Worm (Caenorhabditis elegans) whole organism, L1 larva: Measurements from ENCODE around the gene F28C1.3.

Experiments used
- C04F5.9 ChIP-seq: sonication (generic microtip); optimal IDR thresholded peaks from 2 replicates; lab custom pipeline; 2016; ENCODE audit warnings: missing genetic modification characterization, missing compliant biosample characterization
- C16A3.4 ChIP-seq: fragments of 150-350 bp; optimal IDR thresholded peaks from 2 replicates; lab custom pipeline; 2014; ENCODE audit warnings: missing biosample characterization, missing genetic modification characterization
- alr-1 ChIP-seq: fragments of 200-800 bp; sonication (Bioruptor generic); optimal IDR thresholded peaks from 2 replicates; lab custom pipeline; 2018; ENCODE audit warnings: borderline replicate concordance, mild to moderate bottlenecking, missing genetic modification characterization, missing compliant biosample characterization
- aly-2 ChIP-seq: fragments of 150-350 bp; optimal IDR thresholded peaks from 2 replicates; lab custom pipeline; 2014; ENCODE audit warnings: missing biosample characterization, missing genetic modification characterization
- ceh-63 ChIP-seq: fragments of 200-800 bp; sonication (Bioruptor generic); optimal IDR thresholded peaks from 2 replicates; lab custom pipeline; 2018; ENCODE audit warnings: mild to moderate bottlenecking, missing genetic modification characterization, missing compliant biosample characterization
- ceh-90 ChIP-seq: sonication (generic microtip); optimal IDR thresholded peaks from 2 replicates; lab custom pipeline; 2016; ENCODE audit warnings: missing genetic modification characterization, missing compliant biosample characterization
- efl-1 ChIP-seq, 4 experiments: fragments of 150-350 bp; optimal IDR thresholded peaks in 3 of 4; peaks in 1 of 4; 1 replicate in 1 of 4; 2 replicates in 3 of 4; lab custom pipeline; 2014; ENCODE audit warnings: missing biosample characterization in 2 of 4, missing genetic modification characterization in 2 of 4, missing genetic modification reagents in 2 of 4
- efl-3 ChIP-seq: fragments of 200-800 bp; sonication (Bioruptor generic); optimal IDR thresholded peaks from 2 replicates; lab custom pipeline; 2018; ENCODE audit warnings: mild to moderate bottlenecking, missing genetic modification characterization, missing compliant biosample characterization
- elt-2 ChIP-seq: sonication (generic microtip); optimal IDR thresholded peaks from 2 replicates; lab custom pipeline; 2016; ENCODE audit warnings: missing genetic modification characterization, mild to moderate bottlenecking, inconsistent platforms, missing compliant biosample characterization, missing genetic modification reagents
- fkh-10 ChIP-seq: sonication (generic microtip); optimal IDR thresholded peaks from 2 replicates; lab custom pipeline; 2017; ENCODE audit warnings: missing biosample characterization, missing genetic modification reagents, missing genetic modification characterization
- fos-1 ChIP-seq: fragments of 150-350 bp; optimal IDR thresholded peaks from 2 replicates; lab custom pipeline; 2014; ENCODE audit warnings: missing biosample characterization, missing genetic modification characterization
- grh-1 ChIP-seq: fragments of 200-800 bp; sonication (Bioruptor generic); IDR thresholded peaks from 2 replicates; pipeline ENCODE4 v1.3.6; 2022; ENCODE audit warnings: missing genetic modification reagents, missing genetic modification characterization, missing compliant biosample characterization
- hlh-17 ChIP-seq: fragments of 200-800 bp; sonication (Bioruptor generic); optimal IDR thresholded peaks from 2 replicates; lab custom pipeline; 2018; ENCODE audit warnings: missing genetic modification characterization, mild to moderate bottlenecking, missing compliant biosample characterization, moderate library complexity, borderline replicate concordance
- hlh-4 ChIP-seq: sonication (generic microtip); optimal IDR thresholded peaks from 2 replicates; lab custom pipeline; 2016; ENCODE audit warnings: mild to moderate bottlenecking, missing genetic modification characterization, missing compliant biosample characterization
- jun-1 ChIP-seq: fragments of 150-350 bp; optimal IDR thresholded peaks from 2 replicates; lab custom pipeline; 2014; ENCODE audit warnings: missing biosample characterization, missing genetic modification reagents, missing genetic modification characterization
- lin-14 ChIP-seq: fragments of 200-800 bp; sonication (Bioruptor generic); optimal IDR thresholded peaks from 2 replicates; lab custom pipeline; 2018; ENCODE audit warnings: mild to moderate bottlenecking, missing genetic modification characterization, moderate library complexity, missing compliant biosample characterization
- lin-35 ChIP-seq, 2 experiments: fragments of 150-350 bp; optimal IDR thresholded peaks; 2 replicates each; lab custom pipeline; 2014; ENCODE audit warnings: missing biosample characterization in 2 of 2, missing genetic modification characterization in 2 of 2, missing genetic modification reagents in 2 of 2
- lsy-2 ChIP-seq, 2 experiments: fragments of 150-350 bp; optimal IDR thresholded peaks; 2 replicates each; lab custom pipeline; 2014; ENCODE audit warnings: missing biosample characterization in 2 of 2, missing genetic modification characterization in 2 of 2
- mab-9 ChIP-seq: fragments of 200-800 bp; sonication (Bioruptor generic); IDR thresholded peaks from 2 replicates; pipeline ENCODE4 v1.3.6; 2022; ENCODE audit warnings: missing genetic modification reagents, missing genetic modification characterization, missing compliant biosample characterization
- mdl-1 ChIP-seq, 2 experiments: fragments of 150-350 bp; optimal IDR thresholded peaks; 2 replicates each; lab custom pipeline; 2014 to 2017; ENCODE audit warnings: missing biosample characterization in 2 of 2, missing genetic modification characterization in 2 of 2, inconsistent platforms in 1 of 2
- mef-2 ChIP-seq: fragments of 150-350 bp; optimal IDR thresholded peaks from 2 replicates; lab custom pipeline; 2014; ENCODE audit warnings: missing biosample characterization, missing genetic modification characterization
- nhr-47 ChIP-seq: sonication (generic microtip); optimal IDR thresholded peaks from 2 replicates; lab custom pipeline; 2016; ENCODE audit warnings: mild to moderate bottlenecking, missing genetic modification characterization, moderate library complexity, missing compliant biosample characterization
- nhr-76 ChIP-seq: sonication (generic microtip); optimal IDR thresholded peaks from 2 replicates; lab custom pipeline; 2017; ENCODE audit warnings: missing biosample characterization, missing genetic modification characterization
- nhr-77 ChIP-seq: fragments of 150-350 bp; optimal IDR thresholded peaks from 2 replicates; lab custom pipeline; 2014; ENCODE audit warnings: missing biosample characterization, missing genetic modification characterization
- nhr-90 ChIP-seq: sonication (generic microtip); optimal IDR thresholded peaks from 2 replicates; lab custom pipeline; 2016; ENCODE audit warnings: mild to moderate bottlenecking, missing genetic modification characterization, missing compliant biosample characterization; ENCODE audit not compliant: poor library complexity
- rnt-1 ChIP-seq: sonication (generic microtip); optimal IDR thresholded peaks from 2 replicates; lab custom pipeline; 2016; ENCODE audit warnings: mild to moderate bottlenecking, missing genetic modification characterization, moderate library complexity, missing compliant biosample characterization
- skn-1 ChIP-seq: fragments of 150-350 bp; optimal IDR thresholded peaks from 2 replicates; lab custom pipeline; 2014; ENCODE audit warnings: missing biosample characterization, missing genetic modification characterization
- snu-23 ChIP-seq: sonication (generic microtip); optimal IDR thresholded peaks from 2 replicates; lab custom pipeline; 2016; ENCODE audit warnings: missing genetic modification characterization, missing compliant biosample characterization
- sox-4 ChIP-seq: sonication (generic microtip); optimal IDR thresholded peaks from 2 replicates; lab custom pipeline; 2016; ENCODE audit warnings: missing genetic modification characterization, missing compliant biosample characterization
- tbx-2 ChIP-seq: sonication (generic microtip); optimal IDR thresholded peaks from 2 replicates; lab custom pipeline; 2016; ENCODE audit warnings: missing genetic modification characterization, missing compliant biosample characterization
- tlp-1 ChIP-seq: fragments of 150-350 bp; optimal IDR thresholded peaks from 2 replicates; lab custom pipeline; 2014; ENCODE audit warnings: missing biosample characterization, missing genetic modification characterization
- unc-86 ChIP-seq: sonication (generic microtip); optimal IDR thresholded peaks from 2 replicates; lab custom pipeline; 2016; ENCODE audit warnings: missing genetic modification characterization, missing compliant biosample characterization
- xbp-1 ChIP-seq: sonication (generic microtip); optimal IDR thresholded peaks from 2 replicates; lab custom pipeline; 2016; ENCODE audit warnings: missing genetic modification characterization, missing compliant biosample characterization
- zag-1 ChIP-seq: fragments of 150-350 bp; optimal IDR thresholded peaks from 2 replicates; lab custom pipeline; 2014; ENCODE audit warnings: missing biosample characterization, missing genetic modification characterization
- zip-4 ChIP-seq: fragments of 200-800 bp; sonication (Bioruptor generic); optimal IDR thresholded peaks from 2 replicates; lab custom pipeline; 2018; ENCODE audit warnings: mild to moderate bottlenecking, missing genetic modification characterization, moderate library complexity, missing compliant biosample characterization

F28C1.3 gene

DNA sequence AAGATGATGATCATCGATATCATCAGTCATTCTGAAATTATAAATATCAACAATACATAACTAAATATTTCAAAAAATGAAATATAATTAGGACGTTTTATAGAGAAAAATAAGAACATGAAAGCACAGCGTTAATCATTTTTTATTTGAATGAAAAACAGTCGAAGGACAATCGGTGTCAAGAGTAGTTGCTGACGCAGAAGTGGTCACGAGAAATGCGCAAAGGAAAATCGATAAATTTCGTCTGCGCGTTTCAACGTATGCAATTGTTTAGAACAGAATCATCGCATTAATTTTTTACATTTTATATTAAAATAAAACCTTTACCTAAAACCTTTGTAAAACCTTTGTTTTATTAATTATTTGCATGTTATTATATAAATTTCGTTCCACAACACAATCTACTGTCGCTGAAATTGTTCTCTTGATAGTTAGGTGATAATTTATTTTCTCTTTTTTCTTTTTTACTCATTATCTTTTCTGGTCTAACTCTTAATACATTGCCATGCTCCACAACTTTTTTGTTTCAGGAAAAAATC lies 29.3 kb downstream of the F28C1.3 start, which contains the start of the genes W04D2.4 and rbm-25 (continued):
- TF ChIP-seq mab-9 (GFP tag; lab: Robert Waterston, UW) (0 out of 2 replicates have a peak, but pooled peaks have one; percentile 25), lin-35 (GFP tag; optimal IDR thresholded peaks at IDR 0.05; lab: Kevin White, UChicago) (peak; percentile 76 to 85), fos-1 (tag; lab: Kevin White, UChicago) (peak; percentile 57), nhr-90 (tag; lab: Kevin White, UChicago) (peak; percentile 86), mef-2 (tag; lab: Kevin White, UChicago) (no peak), elt-2 (tag; lab: Kevin White, UChicago) (peak; percentile 60), hlh-4 (no peak), hlh-17 (GFP tag; lab: Kevin White, UChicago) (no peak), C16A3.4 (peak; percentile 76), lsy-2 (tag; optimal IDR thresholded peaks at IDR 0.05; lab: Kevin White, UChicago) (peak; percentile 87 to 93), jun-1 (peak; percentile 70)

DNA sequence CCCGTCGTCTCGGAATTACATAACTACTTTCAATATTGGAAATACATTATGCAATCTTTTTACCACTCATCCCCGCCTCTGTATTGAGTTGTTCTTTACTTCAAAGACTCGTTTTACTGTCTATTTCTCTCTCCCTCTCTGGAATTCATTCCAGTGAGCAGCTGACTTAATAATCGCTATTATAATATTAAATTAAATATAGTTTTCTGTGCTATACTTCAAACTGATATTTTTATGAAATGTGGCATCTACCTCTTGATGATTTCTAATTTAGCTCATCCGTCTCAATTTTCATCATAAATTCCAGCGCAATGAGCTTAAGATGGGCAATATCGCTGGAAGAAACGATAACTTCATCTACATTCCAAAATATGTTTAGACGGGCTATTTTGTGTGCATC lies 35.0 kb downstream of the F28C1.3 start, which contains the start of gene T28H10.1:
TSS of gene T28H10.1 (plus strand) at position 301 of the 400 bp plus-strand sequence.
- TF ChIP-seq xbp-1 (no peak), grh-1 (GFP tag; lab: Robert Waterston, UW) (no peak), C04F5.9 (tag; lab: Kevin White, UChicago) (no peak), alr-1 (tag; lab: Kevin White, UChicago) (no peak), skn-1 (tag; lab: Kevin White, UChicago) (no peak), efl-1 (optimal IDR thresholded peaks at IDR 0.05; lab: Kevin White, UChicago) (no peak), efl-1 (GFP tag; optimal IDR thresholded peaks at IDR 0.05 in 1 of 2; lab: Kevin White, UChicago) (no peak), aly-2 (tag; lab: Kevin White, UChicago) (no peak), sox-4 (no peak), tbx-2 (tag; lab: Kevin White, UChicago) (no peak), fkh-10 (GFP tag; lab: Kevin White, UChicago) (no peak), ceh-63 (GFP tag; lab: Kevin White, UChicago) (no peak), nhr-76 (tag; lab: Kevin White, UChicago) (no peak), rnt-1 (tag; lab: Kevin White, UChicago) (no peak), efl-3 (GFP tag; lab: Kevin White, UChicago) (no peak)

DNA sequence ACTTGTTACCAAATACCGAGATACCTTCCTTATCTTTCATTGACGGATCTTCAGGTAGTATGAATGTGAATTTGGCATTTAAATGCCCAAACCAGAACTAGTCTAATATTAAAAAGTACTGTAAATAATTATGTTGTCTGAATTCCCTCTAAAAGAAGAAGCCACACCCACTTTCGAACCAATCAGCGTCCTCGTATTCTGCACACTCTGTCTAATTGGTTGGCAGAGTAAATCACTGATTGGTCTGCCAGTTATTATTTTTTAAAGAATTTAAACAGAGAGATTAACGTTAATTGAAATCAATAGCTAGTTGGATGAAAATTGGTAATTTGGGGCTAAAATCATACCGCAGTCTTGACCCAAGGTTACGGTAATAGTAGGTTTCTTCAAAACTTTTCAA lies 37.3 kb downstream of the F28C1.3 start:
- no peak for TF ChIP-seq nhr-47 (tag; lab: Kevin White, UChicago)
- no peak for TF ChIP-seq zag-1 (tag; lab: Kevin White, UChicago)
- TF ChIP-seq, all 84 proteins: peak for 0

DNA sequence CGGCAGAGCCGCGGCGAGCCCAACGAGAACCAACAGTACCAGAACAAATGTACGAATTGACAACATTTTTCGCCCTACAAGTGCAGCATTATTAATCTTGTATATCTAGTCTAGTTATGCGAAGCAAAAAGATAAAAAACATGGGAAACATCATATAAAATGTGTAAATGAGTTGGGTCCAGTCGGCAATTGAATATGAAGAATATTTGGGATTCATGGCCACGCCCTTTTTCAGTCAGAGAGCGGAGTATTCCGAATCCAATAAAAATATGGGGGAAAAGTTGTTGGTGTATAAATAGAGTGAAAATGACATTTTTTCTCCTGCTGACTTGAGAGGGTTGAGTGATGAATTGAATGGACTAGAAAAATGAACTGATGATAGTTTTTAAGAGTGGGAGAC lies 37.7 kb downstream of the F28C1.3 start, which contains the start of gene nlp-46:
TSS of gene nlp-46 (minus strand) at position 101 of the 400 bp plus-strand sequence.
- TF ChIP-seq lin-35 (GFP tag; optimal IDR thresholded peaks at IDR 0.05; lab: Kevin White, UChicago) = no peak
- no peak for TF ChIP-seq lin-14 (GFP tag; lab: Kevin White, UChicago)
- no peak for TF ChIP-seq alr-1 (tag; lab: Kevin White, UChicago)
- TF ChIP-seq snu-23 (GFP tag; lab: Kevin White, UChicago) = no peak
- no peak for TF ChIP-seq tlp-1 (tag; lab: Kevin White, UChicago)
- no peak for TF ChIP-seq nhr-77 (tag; lab: Kevin White, UChicago)
- no peak for TF ChIP-seq ceh-90 (tag; lab: Kevin White, UChicago)
- TF ChIP-seq unc-86 (tag; lab: Kevin White, UChicago) = no peak
- no peak for TF ChIP-seq efl-3 (GFP tag; lab: Kevin White, UChicago)
- TF ChIP-seq mdl-1 (tag; optimal IDR thresholded peaks at IDR 0.05; lab: Kevin White, UChicago) = no peak
- TF ChIP-seq zip-4 = no peak
- no peak for TF ChIP-seq rnt-1 (tag; lab: Kevin White, UChicago)
- TF ChIP-seq mab-9 (GFP tag; lab: Robert Waterston, UW) = no peak
- TF ChIP-seq, all 84 proteins: peak for 0
